Fruit fly (Drosophila melanogaster): ENCODE results near the gene TyrR.
A peak's percentile ranks its signal among the peaks of the same experiment; 100 is the strongest.

The TyrR gene

DNA sequence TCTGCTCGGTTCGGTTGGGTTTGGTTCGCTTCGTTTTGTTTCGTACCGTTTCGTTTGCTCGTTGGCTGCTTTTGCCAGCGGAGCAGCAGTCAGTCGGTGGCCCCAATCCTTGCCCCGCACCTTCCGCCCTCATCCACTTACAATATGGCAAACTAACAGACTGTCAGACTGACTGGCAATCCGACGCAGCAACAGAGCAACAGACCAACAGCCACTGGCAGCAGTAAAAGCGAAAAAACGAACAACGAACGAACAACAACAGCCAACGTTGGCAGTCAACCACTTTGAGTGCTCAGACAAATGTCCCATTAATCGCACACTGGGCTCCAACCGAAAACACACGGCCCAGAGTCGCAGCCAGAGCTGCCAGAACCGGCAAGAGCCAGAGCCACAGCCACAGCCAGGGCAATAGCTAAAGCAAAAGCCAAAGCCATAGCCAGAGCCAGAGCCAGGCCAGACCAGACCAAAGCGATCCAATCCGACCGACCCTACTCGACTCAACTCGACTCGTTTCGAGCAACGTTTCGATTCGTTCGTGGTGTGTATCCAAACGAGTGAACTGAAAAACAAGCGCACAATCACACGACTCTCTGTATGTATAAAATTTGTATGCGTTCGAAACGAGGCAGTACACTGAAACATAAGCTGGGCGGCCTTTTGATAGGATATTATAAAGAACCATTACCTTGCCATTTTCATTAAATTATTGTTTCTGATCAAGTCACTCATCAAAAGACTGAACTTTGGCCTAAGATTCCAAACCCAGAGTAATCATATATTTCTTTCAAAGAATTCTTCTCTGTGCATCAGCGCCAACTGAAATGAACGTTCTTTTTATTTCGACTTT is 59.1 kb downstream of the TyrR start:
- peak; percentile 98 for TF ChIP-seq CG11617 (GFP tag; optimal IDR thresholded peaks at IDR 0.05)
- TF ChIP-seq cnc (optimal IDR thresholded peaks at IDR 0.05), result no peak
- TF ChIP-seq CG5204 (GFP tag; optimal IDR thresholded peaks at IDR 0.05), result peak; percentile 97
- peak; percentile 97 for TF ChIP-seq CG7101 (tag; optimal IDR thresholded peaks at IDR 0.05)
- peak; percentile 97 for TF ChIP-seq CG7045 (GFP tag; optimal IDR thresholded peaks at IDR 0.05)
- peak; percentile 77 for TF ChIP-seq pad (GFP tag; optimal IDR thresholded peaks at IDR 0.05)
- peak; percentile 97 for TF ChIP-seq kay (GFP tag; ENCODE audit: borderline replicate concordance)
- peak; percentile 90 for TF ChIP-seq tj (GFP tag; optimal IDR thresholded peaks at IDR 0.05)
- peak; percentile 46 for TF ChIP-seq cic (GFP tag; optimal IDR thresholded peaks at IDR 0.05)
- TF ChIP-seq CG12768 (GFP tag; optimal IDR thresholded peaks at IDR 0.05), result peak; percentile 95
- TF ChIP-seq Clk (GFP tag; optimal IDR thresholded peaks at IDR 0.05), result peak; percentile 88
- peak; percentile 97 for TF ChIP-seq Hr96 (GFP tag; optimal IDR thresholded peaks at IDR 0.05)
- peak; percentile 92 for TF ChIP-seq Crg-1 (GFP tag; optimal IDR thresholded peaks at IDR 0.05)
- TF ChIP-seq CG14711 (tag; optimal IDR thresholded peaks at IDR 0.05), result peak; percentile 95
- TF ChIP-seq ovo (GFP tag; optimal IDR thresholded peaks at IDR 0.05), result peak; percentile 82
- peak; percentile 94 for TF ChIP-seq toe (GFP tag; optimal IDR thresholded peaks at IDR 0.05)
- peak; percentile 94 for TF ChIP-seq CG1620 (GFP tag; optimal IDR thresholded peaks at IDR 0.05)
- peak; percentile 97 for TF ChIP-seq bab1 (GFP tag; optimal IDR thresholded peaks at IDR 0.05)
- TF ChIP-seq Mnt (GFP tag; optimal IDR thresholded peaks at IDR 0.05), result peak; percentile 89
- peak; percentile 96 for TF ChIP-seq CG33017 (tag; optimal IDR thresholded peaks at IDR 0.05)

DNA sequence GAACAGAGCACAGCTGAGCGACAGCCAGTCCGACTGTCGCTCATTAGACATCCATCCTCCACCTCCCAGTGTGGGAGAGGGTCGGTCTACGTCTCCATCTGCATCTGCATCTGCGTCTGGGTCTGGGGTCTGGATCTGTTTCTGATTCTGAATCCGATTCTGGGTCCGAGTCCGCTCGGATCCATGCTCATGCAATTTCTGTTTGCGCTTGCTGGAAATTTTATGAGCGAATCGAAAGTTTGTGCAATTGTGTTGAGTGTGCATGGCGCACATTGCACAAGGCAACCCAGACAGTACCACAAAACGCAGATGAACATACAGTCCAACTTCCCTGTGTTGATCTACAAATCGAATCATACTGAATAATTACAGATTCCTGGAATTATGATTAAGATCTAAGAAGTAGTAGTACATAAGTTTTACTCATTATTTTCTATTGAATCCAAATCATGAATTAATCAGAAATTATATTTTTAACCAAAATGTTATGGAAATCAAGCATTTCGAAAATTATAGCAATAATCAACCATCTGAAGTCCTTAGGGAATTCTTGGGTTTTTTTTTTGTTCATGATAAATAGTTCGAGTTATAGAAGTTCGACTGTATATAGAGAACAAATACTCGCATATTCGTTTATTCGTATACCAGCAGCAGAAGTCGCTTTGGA is 59.8 kb downstream of the TyrR start:
- peak; percentile 89 for TF ChIP-seq CG7101 (tag; optimal IDR thresholded peaks at IDR 0.05)
- peak; percentile 70 for TF ChIP-seq Crg-1 (GFP tag; optimal IDR thresholded peaks at IDR 0.05)
- peak; percentile 84 for TF ChIP-seq CG11617 (GFP tag; optimal IDR thresholded peaks at IDR 0.05)
- peak; percentile 66 for TF ChIP-seq pad (GFP tag; optimal IDR thresholded peaks at IDR 0.05)
- peak; percentile 58 for TF ChIP-seq CG1620 (GFP tag; optimal IDR thresholded peaks at IDR 0.05)
- TF ChIP-seq toe (GFP tag; optimal IDR thresholded peaks at IDR 0.05), result peak; percentile 73
- TF ChIP-seq CG14711 (tag; optimal IDR thresholded peaks at IDR 0.05), result peak; percentile 91
- peak; percentile 68 for TF ChIP-seq tj (GFP tag; optimal IDR thresholded peaks at IDR 0.05)
- TF ChIP-seq kay (GFP tag; ENCODE audit: borderline replicate concordance), result peak; percentile 81
- peak; percentile 77 for TF ChIP-seq Hr96 (GFP tag; optimal IDR thresholded peaks at IDR 0.05)
- TF ChIP-seq cnc (optimal IDR thresholded peaks at IDR 0.05), result no peak
- peak; percentile 19 for TF ChIP-seq ovo (GFP tag; optimal IDR thresholded peaks at IDR 0.05)
- peak; percentile 88 for TF ChIP-seq CG5204 (GFP tag; optimal IDR thresholded peaks at IDR 0.05)
- TF ChIP-seq Clk (GFP tag; optimal IDR thresholded peaks at IDR 0.05), result peak; percentile 42
- TF ChIP-seq Mnt (GFP tag; optimal IDR thresholded peaks at IDR 0.05), result no peak
- peak; percentile 91 for TF ChIP-seq CG7045 (GFP tag; optimal IDR thresholded peaks at IDR 0.05)
- peak; percentile 88 for TF ChIP-seq bab1 (GFP tag; optimal IDR thresholded peaks at IDR 0.05)
- TF ChIP-seq cic (GFP tag; optimal IDR thresholded peaks at IDR 0.05), result no peak
- peak; percentile 89 for TF ChIP-seq CG33017 (tag; optimal IDR thresholded peaks at IDR 0.05)
- peak; percentile 75 for TF ChIP-seq CG12768 (GFP tag; optimal IDR thresholded peaks at IDR 0.05)

DNA sequence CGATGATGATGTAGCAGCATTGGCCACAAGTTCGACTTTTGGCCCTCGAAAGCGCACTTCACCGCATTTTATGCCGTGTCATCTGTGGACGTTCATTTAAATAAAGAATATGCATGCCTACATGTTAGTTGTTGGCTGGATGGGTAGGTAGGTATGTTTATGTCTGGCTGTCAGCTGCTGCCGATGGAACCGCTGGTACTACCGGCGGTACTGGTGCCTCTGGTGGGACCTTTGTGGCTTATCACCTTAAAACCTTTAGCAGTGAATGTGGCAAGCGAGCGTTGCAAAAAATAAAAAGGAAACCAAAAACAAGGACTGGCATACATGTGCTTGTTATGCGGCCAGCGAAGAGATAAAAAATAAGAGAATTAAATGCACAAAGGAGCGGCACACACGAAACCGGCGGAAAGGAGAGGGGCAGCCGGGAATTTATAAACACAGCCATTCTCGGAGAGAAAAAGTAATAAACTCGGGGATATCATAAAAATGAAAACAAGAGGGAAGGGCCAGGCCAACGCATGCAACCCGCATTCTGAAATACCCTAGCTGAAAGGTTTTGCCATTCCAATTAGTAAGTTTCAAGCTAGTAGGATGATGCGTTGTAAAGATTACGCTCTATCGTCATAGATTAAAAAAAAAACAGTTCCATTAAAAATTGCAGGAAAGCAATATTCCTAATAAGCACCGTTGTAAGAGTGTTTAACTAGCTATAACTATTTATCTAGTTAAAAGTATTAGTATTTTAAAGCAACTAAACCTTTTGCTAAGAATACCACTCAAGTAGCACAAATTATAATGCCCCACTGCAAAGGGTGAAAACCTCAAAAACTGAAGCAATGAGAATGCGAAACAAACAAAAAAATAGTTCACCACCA is 60.8 kb downstream of the TyrR start:
- TF ChIP-seq CG33017 (tag; optimal IDR thresholded peaks at IDR 0.05) (peak; percentile 36), ovo (GFP tag; optimal IDR thresholded peaks at IDR 0.05) (no peak), Clk (GFP tag; optimal IDR thresholded peaks at IDR 0.05) (no peak), kay (GFP tag; ENCODE audit: borderline replicate concordance) (no peak), cnc (optimal IDR thresholded peaks at IDR 0.05) (no peak), tj (GFP tag; optimal IDR thresholded peaks at IDR 0.05) (no peak), CG5204 (GFP tag; optimal IDR thresholded peaks at IDR 0.05) (no peak), bab1 (GFP tag; optimal IDR thresholded peaks at IDR 0.05) (no peak), CG7101 (tag; optimal IDR thresholded peaks at IDR 0.05) (peak; percentile 0), Hr96 (GFP tag; optimal IDR thresholded peaks at IDR 0.05) (no peak), toe (GFP tag; optimal IDR thresholded peaks at IDR 0.05) (peak; percentile 28), CG7045 (GFP tag; optimal IDR thresholded peaks at IDR 0.05) (no peak), CG12768 (GFP tag; optimal IDR thresholded peaks at IDR 0.05) (no peak), CG11617 (GFP tag; optimal IDR thresholded peaks at IDR 0.05) (no peak), Mnt (GFP tag; optimal IDR thresholded peaks at IDR 0.05) (no peak), CG1620 (GFP tag; optimal IDR thresholded peaks at IDR 0.05) (no peak), CG14711 (tag; optimal IDR thresholded peaks at IDR 0.05) (no peak), cic (GFP tag; optimal IDR thresholded peaks at IDR 0.05) (no peak), pad (GFP tag; optimal IDR thresholded peaks at IDR 0.05) (no peak), Crg-1 (GFP tag; optimal IDR thresholded peaks at IDR 0.05) (no peak)

DNA sequence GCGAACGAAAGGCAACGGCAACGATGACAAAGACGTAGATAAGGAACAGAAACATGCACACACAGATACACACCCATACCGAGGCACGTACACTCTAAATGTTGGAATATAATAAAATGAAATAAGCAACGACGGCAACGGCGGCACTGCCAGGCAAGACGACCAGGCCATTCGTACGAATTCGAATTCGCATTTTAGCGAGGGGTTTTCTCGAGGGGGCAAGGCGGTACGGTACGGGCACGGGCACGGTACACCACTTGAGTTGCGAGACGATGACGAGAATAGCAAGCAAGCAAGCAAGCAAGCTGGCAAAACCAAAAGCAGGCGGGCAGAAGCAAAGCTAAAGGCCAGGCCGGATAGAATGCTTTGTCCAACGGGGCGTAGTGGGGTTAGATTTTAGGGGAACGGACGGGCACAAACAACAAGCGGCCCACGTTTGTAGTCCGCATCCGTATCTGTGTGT is 61.8 kb downstream of the TyrR start:
- peak; percentile 52 for TF ChIP-seq Hr96 (GFP tag; optimal IDR thresholded peaks at IDR 0.05)
- peak; percentile 36 for TF ChIP-seq CG33017 (tag; optimal IDR thresholded peaks at IDR 0.05)
- TF ChIP-seq toe (GFP tag; optimal IDR thresholded peaks at IDR 0.05), result peak; percentile 19
- TF ChIP-seq CG14711 (tag; optimal IDR thresholded peaks at IDR 0.05), result no peak
- no peak for TF ChIP-seq CG11617 (GFP tag; optimal IDR thresholded peaks at IDR 0.05)
- TF ChIP-seq CG12768 (GFP tag; optimal IDR thresholded peaks at IDR 0.05), result peak; percentile 81
- TF ChIP-seq CG7101 (tag; optimal IDR thresholded peaks at IDR 0.05), result peak; percentile 13
- TF ChIP-seq Mnt (GFP tag; optimal IDR thresholded peaks at IDR 0.05), result peak; percentile 85
- peak; percentile 75 for TF ChIP-seq ovo (GFP tag; optimal IDR thresholded peaks at IDR 0.05)
- TF ChIP-seq Clk (GFP tag; optimal IDR thresholded peaks at IDR 0.05), result no peak
- TF ChIP-seq tj (GFP tag; optimal IDR thresholded peaks at IDR 0.05), result peak; percentile 95
- no peak for TF ChIP-seq cnc (optimal IDR thresholded peaks at IDR 0.05)
- TF ChIP-seq CG5204 (GFP tag; optimal IDR thresholded peaks at IDR 0.05), result no peak
- no peak for TF ChIP-seq kay (GFP tag; ENCODE audit: borderline replicate concordance)
- peak; percentile 91 for TF ChIP-seq cic (GFP tag; optimal IDR thresholded peaks at IDR 0.05)
- no peak for TF ChIP-seq CG7045 (GFP tag; optimal IDR thresholded peaks at IDR 0.05)
- TF ChIP-seq Crg-1 (GFP tag; optimal IDR thresholded peaks at IDR 0.05), result no peak
- peak; percentile 38 for TF ChIP-seq bab1 (GFP tag; optimal IDR thresholded peaks at IDR 0.05)
- TF ChIP-seq CG1620 (GFP tag; optimal IDR thresholded peaks at IDR 0.05), result peak; percentile 10
- TF ChIP-seq pad (GFP tag; optimal IDR thresholded peaks at IDR 0.05), result peak; percentile 48

All from whole organism, adult.